Worm (Caenorhabditis elegans) whole organism, L1 larva: Measurements from ENCODE around the gene pycr-4.

Experiments used
- C04F5.9 ChIP-seq: sonication (generic microtip); optimal IDR thresholded peaks from 2 replicates; lab custom pipeline; 2016; ENCODE audit warnings: missing genetic modification characterization, missing compliant biosample characterization
- C34B4.2 ChIP-seq: sonication (generic microtip); optimal IDR thresholded peaks from 2 replicates; lab custom pipeline; 2017; ENCODE audit warnings: mild to moderate bottlenecking, missing genetic modification characterization, missing compliant biosample characterization
- F16B12.6 ChIP-seq: fragments of 150-350 bp; optimal IDR thresholded peaks from 2 replicates; lab custom pipeline; 2014; ENCODE audit warnings: missing biosample characterization, missing genetic modification characterization
- ceh-63 ChIP-seq: fragments of 200-800 bp; sonication (Bioruptor generic); optimal IDR thresholded peaks from 2 replicates; lab custom pipeline; 2018; ENCODE audit warnings: mild to moderate bottlenecking, missing genetic modification characterization, missing compliant biosample characterization
- ceh-8 ChIP-seq: fragments of 200-800 bp; sonication (Bioruptor generic); optimal IDR thresholded peaks from 2 replicates; lab custom pipeline; 2018; ENCODE audit warnings: mild to moderate bottlenecking, missing genetic modification characterization, moderate library complexity, missing compliant biosample characterization
- ceh-82 ChIP-seq, 3 experiments: fragments of 150-350 bp in 1 of 3; sonication (generic microtip) in 2 of 3; optimal IDR thresholded peaks; 2 replicates each; lab custom pipeline; 2014 to 2017; ENCODE audit warnings: missing biosample characterization in 3 of 3, missing genetic modification characterization in 3 of 3
- dpl-1 ChIP-seq, 3 experiments: fragments of 150-350 bp in 2 of 3; sonication (generic microtip) in 1 of 3; optimal IDR thresholded peaks; 2 replicates each; lab custom pipeline; 2014 to 2017; ENCODE audit warnings: missing biosample characterization in 3 of 3, missing genetic modification characterization in 3 of 3, missing genetic modification reagents in 3 of 3
- efl-1 ChIP-seq, 4 experiments: fragments of 150-350 bp; optimal IDR thresholded peaks in 3 of 4; peaks in 1 of 4; 1 replicate in 1 of 4; 2 replicates in 3 of 4; lab custom pipeline; 2014; ENCODE audit warnings: missing biosample characterization in 2 of 4, missing genetic modification characterization in 2 of 4, missing genetic modification reagents in 2 of 4
- egl-13 ChIP-seq: sonication (generic microtip); optimal IDR thresholded peaks from 2 replicates; lab custom pipeline; 2016; ENCODE audit warnings: missing genotype, missing genetic modification reagents, missing genetic modification characterization, missing compliant biosample characterization
- elt-2 ChIP-seq: sonication (generic microtip); optimal IDR thresholded peaks from 2 replicates; lab custom pipeline; 2016; ENCODE audit warnings: missing genetic modification characterization, mild to moderate bottlenecking, inconsistent platforms, missing compliant biosample characterization, missing genetic modification reagents
- fkh-10 ChIP-seq: sonication (generic microtip); optimal IDR thresholded peaks from 2 replicates; lab custom pipeline; 2017; ENCODE audit warnings: missing biosample characterization, missing genetic modification reagents, missing genetic modification characterization
- fkh-4 ChIP-seq: sonication (generic microtip); optimal IDR thresholded peaks from 2 replicates; lab custom pipeline; 2016; ENCODE audit warnings: missing compliant biosample characterization, missing genetic modification characterization, borderline replicate concordance
- fos-1 ChIP-seq: fragments of 150-350 bp; optimal IDR thresholded peaks from 2 replicates; lab custom pipeline; 2014; ENCODE audit warnings: missing biosample characterization, missing genetic modification characterization
- hlh-17 ChIP-seq: fragments of 200-800 bp; sonication (Bioruptor generic); optimal IDR thresholded peaks from 2 replicates; lab custom pipeline; 2018; ENCODE audit warnings: missing genetic modification characterization, mild to moderate bottlenecking, missing compliant biosample characterization, moderate library complexity, borderline replicate concordance
- isw-1 ChIP-seq: fragments of 200-800 bp; sonication (Bioruptor generic); IDR thresholded peaks from 2 replicates; pipeline ENCODE4 v1.3.6; 2022; ENCODE audit warnings: missing genetic modification characterization, missing compliant biosample characterization
- lin-14 ChIP-seq: fragments of 200-800 bp; sonication (Bioruptor generic); optimal IDR thresholded peaks from 2 replicates; lab custom pipeline; 2018; ENCODE audit warnings: mild to moderate bottlenecking, missing genetic modification characterization, moderate library complexity, missing compliant biosample characterization
- lin-15B ChIP-seq: fragments of 150-350 bp; sonication (generic microtip); optimal IDR thresholded peaks from 3 replicates; lab custom pipeline; 2014; ENCODE audit warnings: missing biosample characterization, missing genetic modification characterization
- lin-35 ChIP-seq, 2 experiments: fragments of 150-350 bp; optimal IDR thresholded peaks; 2 replicates each; lab custom pipeline; 2014; ENCODE audit warnings: missing biosample characterization in 2 of 2, missing genetic modification characterization in 2 of 2, missing genetic modification reagents in 2 of 2
- lir-3 ChIP-seq: sonication (generic microtip); optimal IDR thresholded peaks from 2 replicates; lab custom pipeline; 2016; ENCODE audit warnings: mild to moderate bottlenecking, missing genetic modification characterization, moderate library complexity, missing compliant biosample characterization; ENCODE audit not compliant: poor library complexity
- lsy-2 ChIP-seq, 2 experiments: fragments of 150-350 bp; optimal IDR thresholded peaks; 2 replicates each; lab custom pipeline; 2014; ENCODE audit warnings: missing biosample characterization in 2 of 2, missing genetic modification characterization in 2 of 2
- mdl-1 ChIP-seq, 2 experiments: fragments of 150-350 bp; optimal IDR thresholded peaks; 2 replicates each; lab custom pipeline; 2014 to 2017; ENCODE audit warnings: missing biosample characterization in 2 of 2, missing genetic modification characterization in 2 of 2, inconsistent platforms in 1 of 2
- mef-2 ChIP-seq: fragments of 150-350 bp; optimal IDR thresholded peaks from 2 replicates; lab custom pipeline; 2014; ENCODE audit warnings: missing biosample characterization, missing genetic modification characterization
- nhr-11 ChIP-seq: fragments of 150-350 bp; optimal IDR thresholded peaks from 2 replicates; lab custom pipeline; 2014; ENCODE audit warnings: missing biosample characterization, missing genetic modification characterization
- nhr-47 ChIP-seq: sonication (generic microtip); optimal IDR thresholded peaks from 2 replicates; lab custom pipeline; 2016; ENCODE audit warnings: mild to moderate bottlenecking, missing genetic modification characterization, moderate library complexity, missing compliant biosample characterization
- nhr-76 ChIP-seq: sonication (generic microtip); optimal IDR thresholded peaks from 2 replicates; lab custom pipeline; 2017; ENCODE audit warnings: missing biosample characterization, missing genetic modification characterization
- nhr-77 ChIP-seq: fragments of 150-350 bp; optimal IDR thresholded peaks from 2 replicates; lab custom pipeline; 2014; ENCODE audit warnings: missing biosample characterization, missing genetic modification characterization
- nhr-84 ChIP-seq: sonication (generic microtip); optimal IDR thresholded peaks from 2 replicates; lab custom pipeline; 2017; ENCODE audit warnings: missing biosample characterization, missing genetic modification characterization
- pax-3 ChIP-seq: fragments of 200-800 bp; sonication (Bioruptor generic); optimal IDR thresholded peaks from 2 replicates; lab custom pipeline; 2018; ENCODE audit warnings: mild to moderate bottlenecking, missing genetic modification characterization, moderate library complexity, missing compliant biosample characterization
- rnt-1 ChIP-seq: sonication (generic microtip); optimal IDR thresholded peaks from 2 replicates; lab custom pipeline; 2016; ENCODE audit warnings: mild to moderate bottlenecking, missing genetic modification characterization, moderate library complexity, missing compliant biosample characterization
- snpc-4 ChIP-seq: fragments of 150-350 bp; optimal IDR thresholded peaks from 2 replicates; lab custom pipeline; 2014; ENCODE audit warnings: missing biosample characterization, missing genetic modification characterization
- snu-23 ChIP-seq: sonication (generic microtip); optimal IDR thresholded peaks from 2 replicates; lab custom pipeline; 2016; ENCODE audit warnings: missing genetic modification characterization, missing compliant biosample characterization
- sox-4 ChIP-seq: sonication (generic microtip); optimal IDR thresholded peaks from 2 replicates; lab custom pipeline; 2016; ENCODE audit warnings: missing genetic modification characterization, missing compliant biosample characterization
- sptf-1 ChIP-seq: fragments of 150-350 bp; optimal IDR thresholded peaks from 2 replicates; lab custom pipeline; 2014; ENCODE audit warnings: missing biosample characterization, missing genetic modification characterization
- swsn-7 ChIP-seq: sonication (generic microtip); optimal IDR thresholded peaks from 2 replicates; lab custom pipeline; 2016; ENCODE audit warnings: missing genetic modification characterization, missing compliant biosample characterization
- tbx-2 ChIP-seq: sonication (generic microtip); optimal IDR thresholded peaks from 2 replicates; lab custom pipeline; 2016; ENCODE audit warnings: missing genetic modification characterization, missing compliant biosample characterization
- unc-130 ChIP-seq: fragments of 150-350 bp; optimal IDR thresholded peaks from 2 replicates; lab custom pipeline; 2017; ENCODE audit warnings: missing biosample characterization, missing genetic modification characterization, inconsistent platforms
- unc-62 ChIP-seq: fragments of 150-350 bp; optimal IDR thresholded peaks from 2 replicates; lab custom pipeline; 2014; ENCODE audit warnings: missing biosample characterization, missing genetic modification reagents, missing genetic modification characterization
- unc-86 ChIP-seq: sonication (generic microtip); optimal IDR thresholded peaks from 2 replicates; lab custom pipeline; 2016; ENCODE audit warnings: missing genetic modification characterization, missing compliant biosample characterization
- vab-15 ChIP-seq: sonication (generic microtip); optimal IDR thresholded peaks from 2 replicates; lab custom pipeline; 2017; ENCODE audit warnings: missing genotype, mild to moderate bottlenecking, missing genetic modification characterization, missing compliant biosample characterization
- xbp-1 ChIP-seq: sonication (generic microtip); optimal IDR thresholded peaks from 2 replicates; lab custom pipeline; 2016; ENCODE audit warnings: missing genetic modification characterization, missing compliant biosample characterization
- zag-1 ChIP-seq: fragments of 150-350 bp; optimal IDR thresholded peaks from 2 replicates; lab custom pipeline; 2014; ENCODE audit warnings: missing biosample characterization, missing genetic modification characterization
- zip-4 ChIP-seq: fragments of 200-800 bp; sonication (Bioruptor generic); optimal IDR thresholded peaks from 2 replicates; lab custom pipeline; 2018; ENCODE audit warnings: mild to moderate bottlenecking, missing genetic modification characterization, moderate library complexity, missing compliant biosample characterization
- ztf-11 ChIP-seq, 2 experiments: sonication (generic microtip); optimal IDR thresholded peaks; 2 replicates each; lab custom pipeline; 2016 to 2017; ENCODE audit warnings: missing genetic modification characterization in 2 of 2, missing biosample characterization in 1 of 2, missing compliant biosample characterization in 1 of 2
- ztf-4 ChIP-seq: fragments of 150-350 bp; optimal IDR thresholded peaks from 2 replicates; lab custom pipeline; 2014; ENCODE audit warnings: missing biosample characterization, missing genetic modification characterization

Gene pycr-4

DNA sequence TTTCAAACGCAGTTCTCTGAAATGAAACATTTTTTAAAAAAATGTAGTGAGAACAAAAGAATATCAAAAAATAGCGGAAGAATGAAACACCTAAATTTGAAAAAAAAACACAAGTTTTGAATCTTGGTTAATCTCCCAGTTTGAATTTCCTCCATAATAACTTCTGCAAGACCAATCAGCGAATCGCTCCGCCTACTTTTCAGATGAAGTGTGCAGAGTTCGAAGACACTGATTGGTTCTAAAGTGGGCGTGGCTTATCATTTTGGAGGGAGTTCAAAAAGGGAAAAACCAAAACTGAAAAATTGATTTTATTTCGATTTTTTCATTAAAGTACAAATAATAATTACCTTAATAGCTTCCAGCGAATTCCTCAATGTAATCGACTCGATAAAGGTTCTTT, 33.7 kb upstream of the pycr-4 start:
- TF ChIP-seq pax-3 (tag; lab: Kevin White, UChicago) (no peak), fkh-4 (tag; lab: Kevin White, UChicago) (no peak), mef-2 (no peak), efl-1 (optimal IDR thresholded peaks at IDR 0.05; lab: Kevin White, UChicago) (peak in 1 of 2 experiments; percentile 10), efl-1 (GFP tag; optimal IDR thresholded peaks at IDR 0.05 in 1 of 2; lab: Kevin White, UChicago) (peak in 1 of 2 experiments; percentile 40), sox-4 (tag; lab: Kevin White, UChicago) (no peak), dpl-1 (GFP tag; optimal IDR thresholded peaks at IDR 0.05; lab: Kevin White, UChicago) (peak in 2 of 3 experiments; percentile 29 to 37), snu-23 (GFP tag; lab: Kevin White, UChicago) (no peak), nhr-84 (tag; lab: Kevin White, UChicago) (no peak), lin-35 (GFP tag; optimal IDR thresholded peaks at IDR 0.05; lab: Kevin White, UChicago) (peak in 1 of 2 experiments; percentile 7), nhr-47 (tag; lab: Kevin White, UChicago) (no peak), ceh-82 (tag; optimal IDR thresholded peaks at IDR 0.05; lab: Kevin White, UChicago) (no peak), ztf-11 (tag; optimal IDR thresholded peaks at IDR 0.05; lab: Kevin White, UChicago) (no peak)

DNA sequence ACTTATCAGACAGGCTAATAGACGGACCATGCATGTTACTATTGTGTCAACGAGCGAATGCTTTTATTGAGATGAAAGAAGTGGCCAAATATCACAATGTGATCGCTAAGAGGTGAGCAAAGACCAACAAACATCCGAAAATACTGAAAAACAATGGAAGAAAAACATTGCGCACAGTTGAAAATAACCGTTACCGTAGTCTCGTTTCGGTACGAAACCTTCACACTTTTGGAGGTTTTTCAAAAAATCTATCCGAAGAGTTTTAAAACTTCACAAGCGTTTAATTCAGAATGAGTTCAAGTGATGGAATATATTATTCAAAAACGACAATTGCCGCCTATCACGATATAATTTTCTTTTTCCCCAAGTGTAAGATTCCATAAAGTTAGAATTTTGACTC, 31.8 kb upstream of the pycr-4 start:
- peak; percentile 51 to 87 for TF ChIP-seq lsy-2 (tag; optimal IDR thresholded peaks at IDR 0.05; lab: Kevin White, UChicago)
- TF ChIP-seq efl-1 (optimal IDR thresholded peaks at IDR 0.05; lab: Kevin White, UChicago), result peak; percentile 38 to 56
- peak; percentile 48 to 91 for TF ChIP-seq efl-1 (GFP tag; optimal IDR thresholded peaks at IDR 0.05 in 1 of 2; lab: Kevin White, UChicago)
- TF ChIP-seq dpl-1 (GFP tag; optimal IDR thresholded peaks at IDR 0.05; lab: Kevin White, UChicago), result peak; percentile 18 to 51 (median 42)
- no peak for TF ChIP-seq snpc-4 (tag; lab: Kevin White, UChicago)
- TF ChIP-seq lir-3 (tag; lab: Kevin White, UChicago), result no peak
- peak in 1 of 2 experiments; percentile 65 for TF ChIP-seq lin-35 (GFP tag; optimal IDR thresholded peaks at IDR 0.05; lab: Kevin White, UChicago)

DNA sequence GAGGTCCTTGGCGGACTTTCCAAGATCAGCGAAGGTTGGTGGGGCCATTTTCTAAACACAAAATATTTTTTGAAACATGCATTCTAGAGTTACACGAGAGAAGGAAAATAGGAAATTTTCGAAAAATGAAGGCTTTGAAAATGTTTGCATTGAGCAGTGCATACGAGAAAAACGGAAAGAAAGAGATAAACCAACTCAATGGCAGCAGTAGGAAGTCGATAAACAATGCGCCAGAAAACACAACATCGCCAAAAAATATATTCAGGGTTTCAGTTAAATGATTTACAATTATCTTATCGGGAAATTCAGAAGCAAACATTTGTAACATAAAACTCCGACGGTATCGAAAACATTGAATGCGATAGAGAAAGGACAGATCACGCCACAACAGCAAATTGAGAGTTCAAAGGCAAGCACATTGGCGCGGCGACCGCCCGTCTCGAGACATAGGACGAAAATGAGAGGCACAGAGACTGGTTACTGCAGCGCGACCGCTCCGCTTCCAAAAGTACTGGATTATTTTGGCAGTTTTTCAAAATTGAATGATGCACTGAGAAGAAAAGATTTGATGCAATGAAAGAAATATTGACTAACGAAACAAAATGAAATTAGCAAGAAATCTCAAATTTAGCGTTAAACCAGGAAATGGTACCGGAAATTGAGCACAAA, 30.9 kb upstream of the pycr-4 start, which contains the start of the genes vdac-1 and R05G6.5:
Gene vdac-1, minus strand, starts transcription at position 51 of the 669 bp plus-strand sequence.
Gene R05G6.5, plus strand, starts transcription at position 527 of the 669 bp plus-strand sequence.
- TF ChIP-seq ceh-63 (GFP tag; lab: Kevin White, UChicago), result no peak
- peak; percentile 87 for TF ChIP-seq C34B4.2 (tag; lab: Kevin White, UChicago)
- TF ChIP-seq egl-13 (tag; lab: Kevin White, UChicago), result peak; percentile 17
- TF ChIP-seq nhr-77 (tag; lab: Kevin White, UChicago), result peak; percentile 90
- TF ChIP-seq rnt-1, result peak; percentile 79
- peak; percentile 83 for TF ChIP-seq xbp-1 (tag; lab: Kevin White, UChicago)
- TF ChIP-seq lin-15B (tag; lab: Kevin White, UChicago), result peak; percentile 72
- peak; percentile 55 for TF ChIP-seq ztf-4 (tag; lab: Kevin White, UChicago)
- no peak for TF ChIP-seq ceh-8 (GFP tag; lab: Kevin White, UChicago)
- no peak for TF ChIP-seq C04F5.9 (tag; lab: Kevin White, UChicago)
- TF ChIP-seq unc-86 (tag; lab: Kevin White, UChicago), result peak; percentile 56
- TF ChIP-seq nhr-84 (tag; lab: Kevin White, UChicago), result no peak
- TF ChIP-seq sptf-1, result no peak
- peak; percentile 63 for TF ChIP-seq fos-1 (tag; lab: Kevin White, UChicago)
- TF ChIP-seq tbx-2 (tag; lab: Kevin White, UChicago), result peak; percentile 86
- TF ChIP-seq lin-14, result peak; percentile 97
- peak; percentile 73 for TF ChIP-seq elt-2 (tag; lab: Kevin White, UChicago)
- peak; percentile 59 to 93 for TF ChIP-seq efl-1 (optimal IDR thresholded peaks at IDR 0.05; lab: Kevin White, UChicago)
- peak; percentile 90 to 99 for TF ChIP-seq efl-1 (GFP tag; optimal IDR thresholded peaks at IDR 0.05 in 1 of 2; lab: Kevin White, UChicago)
- peak; percentile 8 for TF ChIP-seq vab-15
- TF ChIP-seq unc-130 (tag; lab: Kevin White, UChicago), result peak; percentile 81
- TF ChIP-seq lir-3 (tag; lab: Kevin White, UChicago), result peak; percentile 7
- no peak for TF ChIP-seq F16B12.6 (tag; lab: Kevin White, UChicago)
- peak; percentile 93 for TF ChIP-seq snu-23 (GFP tag; lab: Kevin White, UChicago)
- TF ChIP-seq nhr-11 (tag; lab: Kevin White, UChicago), result peak; percentile 24
- peak; percentile 82 for TF ChIP-seq swsn-7
- TF ChIP-seq zag-1 (tag; lab: Kevin White, UChicago), result no peak
- no peak for TF ChIP-seq nhr-76 (tag; lab: Kevin White, UChicago)
- no peak for TF ChIP-seq hlh-17 (GFP tag; lab: Kevin White, UChicago)
- TF ChIP-seq pax-3 (tag; lab: Kevin White, UChicago), result peak; percentile 47
- no peak for TF ChIP-seq unc-62
- TF ChIP-seq mdl-1 (tag; optimal IDR thresholded peaks at IDR 0.05; lab: Kevin White, UChicago), result peak in 1 of 2 experiments; percentile 89
- peak; percentile 71 for TF ChIP-seq isw-1 (GFP tag; lab: Robert Waterston, UW)
- no peak for TF ChIP-seq zip-4 (GFP tag; lab: Kevin White, UChicago)
- peak; percentile 28 for TF ChIP-seq fkh-10 (GFP tag; lab: Kevin White, UChicago)
